Worm (Caenorhabditis elegans) whole organism, L4 larva: Measurements from ENCODE around the gene F54F2.7.

Experiments
- D1046.2 ChIP-seq: fragments of 200-800 bp; sonication (Bioruptor generic); IDR thresholded peaks from 2 replicates; pipeline ENCODE4 v1.3.6; 2022; ENCODE audit warnings: missing genetic modification characterization, missing compliant biosample characterization
- F10B5.3 ChIP-seq: sonication (generic microtip); optimal IDR thresholded peaks from 2 replicates; lab custom pipeline; 2016; ENCODE audit warnings: mild to moderate bottlenecking, missing genetic modification characterization, missing compliant biosample characterization
- F26F4.8 ChIP-seq: fragments of 200-800 bp; sonication (Bioruptor generic); conservative IDR thresholded peaks from 2 replicates; pipeline ENCODE4 v1.3.6; 2022; ENCODE audit warnings: missing genetic modification characterization, missing compliant biosample characterization
- T20F7.1 ChIP-seq: fragments of 200-800 bp; sonication (Bioruptor generic); optimal IDR thresholded peaks from 2 replicates; lab custom pipeline; 2018; ENCODE audit warnings: mild to moderate bottlenecking, missing genetic modification characterization, missing compliant biosample characterization
- T26A8.4 ChIP-seq: fragments of 200-800 bp; sonication (Bioruptor generic); IDR thresholded peaks from 2 replicates; pipeline ENCODE4 v1.3.6; 2022; ENCODE audit warnings: missing genetic modification characterization, missing compliant biosample characterization
- Y105C5A.15 ChIP-seq: fragments of 200-800 bp; sonication (Bioruptor generic); IDR thresholded peaks from 2 replicates; pipeline ENCODE4 v1.3.6; 2022; ENCODE audit warnings: missing genetic modification characterization, missing compliant biosample characterization
- Y48G9A.11 ChIP-seq: fragments of 200-800 bp; sonication (Bioruptor generic); IDR thresholded peaks from 2 replicates; pipeline ENCODE4 v1.3.6; 2022; ENCODE audit warnings: missing genetic modification reagents, missing genetic modification characterization, missing compliant biosample characterization
- Y75B8A.6 ChIP-seq: fragments of 200-800 bp; sonication (Bioruptor generic); IDR thresholded peaks from 2 replicates; pipeline ENCODE4 v1.3.6; 2022; ENCODE audit warnings: missing genetic modification reagents, missing genetic modification characterization, missing compliant biosample characterization
- ZK546.5 ChIP-seq, 2 experiments: sonication (generic microtip); optimal IDR thresholded peaks; 2 replicates each; lab custom pipeline; 2017; ENCODE audit warnings: missing biosample characterization in 2 of 2, missing genetic modification characterization in 2 of 2
- aly-2 ChIP-seq: sonication (generic microtip); optimal IDR thresholded peaks from 2 replicates; lab custom pipeline; 2018; ENCODE audit warnings: missing biosample characterization, missing genetic modification characterization
- ama-1 ChIP-seq: fragments of 150-350 bp; optimal IDR thresholded peaks from 2 replicates; lab custom pipeline; 2014; ENCODE audit warnings: inconsistent platforms, mixed read lengths
- arid-1 ChIP-seq: fragments of 200-800 bp; sonication (Bioruptor generic); conservative IDR thresholded peaks from 2 replicates; pipeline ENCODE4 v1.3.6; 2022; ENCODE audit warnings: missing genetic modification reagents, missing genetic modification characterization, missing compliant biosample characterization
- ceh-20 ChIP-seq: fragments of 200-800 bp; sonication (Bioruptor generic); IDR thresholded peaks from 2 replicates; pipeline ENCODE4 v1.3.6; 2022; ENCODE audit warnings: missing genetic modification reagents, missing genetic modification characterization, missing compliant biosample characterization
- ceh-44 ChIP-seq: fragments of 200-800 bp; sonication (Bioruptor generic); IDR thresholded peaks from 2 replicates; pipeline ENCODE4 v1.3.6; 2022; ENCODE audit warnings: missing genetic modification reagents, missing genetic modification characterization, missing compliant biosample characterization
- ceh-82 ChIP-seq: sonication (generic microtip); optimal IDR thresholded peaks from 2 replicates; lab custom pipeline; 2017; ENCODE audit warnings: missing biosample characterization, missing genetic modification characterization
- cey-2 ChIP-seq: sonication (generic microtip); optimal IDR thresholded peaks from 3 replicates; lab custom pipeline; 2017; ENCODE audit warnings: missing genetic modification characterization, mild to moderate bottlenecking, missing compliant biosample characterization, antibody characterized with exemption, borderline replicate concordance; ENCODE audit not compliant: insufficient read depth
- daf-12 ChIP-seq: fragments of 150-350 bp; optimal IDR thresholded peaks from 2 replicates; lab custom pipeline; 2014; ENCODE audit warnings: missing biosample characterization, missing genetic modification reagents, missing genetic modification characterization
- dmd-8 ChIP-seq: fragments of 200-800 bp; sonication (Bioruptor generic); IDR thresholded peaks from 2 replicates; pipeline ENCODE4 v1.3.6; 2022; ENCODE audit warnings: missing genetic modification characterization, missing compliant biosample characterization
- duxl-1 ChIP-seq: sonication (generic microtip); optimal IDR thresholded peaks from 2 replicates; lab custom pipeline; 2016; ENCODE audit warnings: mild to moderate bottlenecking, missing genetic modification characterization, moderate library complexity, missing compliant biosample characterization; ENCODE audit not compliant: poor library complexity
- dve-1 ChIP-seq: sonication (generic microtip); optimal IDR thresholded peaks from 2 replicates; lab custom pipeline; 2017; ENCODE audit warnings: antibody characterized with exemption, mild to moderate bottlenecking, missing genetic modification characterization, missing compliant biosample characterization; ENCODE audit not compliant: insufficient read depth
- egl-43 ChIP-seq: fragments of 200-800 bp; sonication (Bioruptor generic); IDR thresholded peaks from 2 replicates; pipeline ENCODE4 v1.3.6; 2022; ENCODE audit warnings: missing genetic modification reagents, missing genetic modification characterization, missing compliant biosample characterization
- fos-1 ChIP-seq: fragments of 150-350 bp; optimal IDR thresholded peaks from 2 replicates; lab custom pipeline; 2014; ENCODE audit warnings: missing biosample characterization, missing genetic modification characterization
- gei-8 ChIP-seq: fragments of 200-800 bp; sonication (Bioruptor generic); optimal IDR thresholded peaks from 2 replicates; lab custom pipeline; 2018; ENCODE audit warnings: mild to moderate bottlenecking, missing genetic modification characterization, missing compliant biosample characterization
- hlh-11 ChIP-seq: fragments of 200-800 bp; sonication (Bioruptor generic); optimal IDR thresholded peaks from 2 replicates; lab custom pipeline; 2018; ENCODE audit warnings: mild to moderate bottlenecking, missing genetic modification characterization, missing compliant biosample characterization
- lin-15B ChIP-seq: fragments of 150-350 bp; sonication (generic microtip); optimal IDR thresholded peaks from 3 replicates; lab custom pipeline; 2014; ENCODE audit warnings: missing biosample characterization, missing genetic modification characterization
- lin-29 ChIP-seq: fragments of 200-800 bp; sonication (Bioruptor generic); IDR thresholded peaks from 2 replicates; pipeline ENCODE4 v1.3.6; 2022; ENCODE audit warnings: missing genetic modification reagents, missing genetic modification characterization, missing compliant biosample characterization
- lir-3 ChIP-seq: sonication (generic microtip); optimal IDR thresholded peaks from 2 replicates; lab custom pipeline; 2016; ENCODE audit warnings: mild to moderate bottlenecking, missing genetic modification characterization, missing compliant biosample characterization
- lsy-2 ChIP-seq, 2 experiments: fragments of 150-350 bp in 1 of 2; sonication (generic microtip) in 1 of 2; optimal IDR thresholded peaks; 2 replicates each; lab custom pipeline; 2014 to 2017; ENCODE audit warnings: missing biosample characterization in 2 of 2, missing genetic modification characterization in 2 of 2
- madf-5 ChIP-seq, 2 experiments: fragments of 200-800 bp; sonication (Bioruptor generic); IDR thresholded peaks; 2 replicates each; pipeline ENCODE4 v1.3.6; 2022; ENCODE audit warnings: missing compliant biosample characterization in 2 of 2, missing genetic modification characterization in 2 of 2
- madf-9 ChIP-seq: fragments of 200-800 bp; sonication (Bioruptor generic); conservative IDR thresholded peaks from 2 replicates; pipeline ENCODE4 v1.3.6; 2022; ENCODE audit warnings: missing genetic modification reagents, missing genetic modification characterization, missing compliant biosample characterization
- mep-1 ChIP-seq: fragments of 150-350 bp; sonication (generic microtip); optimal IDR thresholded peaks from 3 replicates; lab custom pipeline; 2014; ENCODE audit warnings: missing biosample characterization, missing genetic modification characterization
- mes-2 ChIP-seq: sonication (generic microtip); optimal IDR thresholded peaks from 2 replicates; lab custom pipeline; 2016; ENCODE audit warnings: missing genotype, mild to moderate bottlenecking, missing genetic modification characterization, missing compliant biosample characterization; ENCODE audit not compliant: poor library complexity, severe bottlenecking
- nhr-10 ChIP-seq: fragments of 150-350 bp; optimal IDR thresholded peaks from 2 replicates; lab custom pipeline; 2014; ENCODE audit warnings: missing biosample characterization, missing genetic modification characterization
- nhr-102 ChIP-seq: sonication (generic microtip); optimal IDR thresholded peaks from 2 replicates; lab custom pipeline; 2016; ENCODE audit warnings: mild to moderate bottlenecking, missing genetic modification characterization, moderate library complexity, missing compliant biosample characterization
- nhr-111 ChIP-seq: fragments of 200-800 bp; sonication (Bioruptor generic); optimal IDR thresholded peaks from 2 replicates; lab custom pipeline; 2018; ENCODE audit warnings: mild to moderate bottlenecking, missing genetic modification characterization, missing compliant biosample characterization
- nhr-28 ChIP-seq: fragments of 150-350 bp; optimal IDR thresholded peaks from 2 replicates; lab custom pipeline; 2014; ENCODE audit warnings: missing biosample characterization, missing genetic modification characterization
- nhr-41 ChIP-seq: fragments of 200-800 bp; sonication (Bioruptor generic); IDR thresholded peaks from 2 replicates; pipeline ENCODE4 v1.3.6; 2022; ENCODE audit warnings: missing genetic modification reagents, missing genetic modification characterization, missing compliant biosample characterization
- nhr-76 ChIP-seq: fragments of 150-350 bp; optimal IDR thresholded peaks from 2 replicates; lab custom pipeline; 2014; ENCODE audit warnings: missing biosample characterization, missing genetic modification characterization
- php-3 ChIP-seq: fragments of 200-800 bp; sonication (Bioruptor generic); IDR thresholded peaks from 2 replicates; pipeline ENCODE4 v1.3.6; 2022; ENCODE audit warnings: missing genetic modification reagents, missing genetic modification characterization, missing compliant biosample characterization
- rbr-2 ChIP-seq: sonication (generic microtip); optimal IDR thresholded peaks from 2 replicates; lab custom pipeline; 2016; ENCODE audit warnings: missing genotype, missing genetic modification characterization, missing compliant biosample characterization
- snpc-1.2 ChIP-seq: fragments of 200-800 bp; sonication (Bioruptor generic); IDR thresholded peaks from 2 replicates; pipeline ENCODE4 v1.3.6; 2022; ENCODE audit warnings: missing genetic modification reagents, missing genetic modification characterization, missing compliant biosample characterization
- spr-3 ChIP-seq: fragments of 200-800 bp; sonication (Bioruptor generic); optimal IDR thresholded peaks from 2 replicates; lab custom pipeline; 2018; ENCODE audit warnings: mild to moderate bottlenecking, missing genetic modification characterization, missing compliant biosample characterization
- tra-1 ChIP-seq: fragments of 200-800 bp; sonication (Bioruptor generic); IDR thresholded peaks from 2 replicates; pipeline ENCODE4 v1.3.6; 2022; ENCODE audit warnings: missing genetic modification reagents, missing genetic modification characterization, missing compliant biosample characterization
- unc-62 ChIP-seq, 3 experiments: fragments of 150-350 bp in 1 of 3; sonication (generic microtip); optimal IDR thresholded peaks in 2 of 3; peaks in 1 of 3; 1 replicate in 1 of 3; 2 replicates in 2 of 3; lab custom pipeline; 2014 to 2017; ENCODE audit warnings: missing biosample characterization in 3 of 3, missing genetic modification characterization in 3 of 3, missing genetic modification reagents in 3 of 3, missing genotype in 1 of 3
- vab-7 ChIP-seq: fragments of 200-800 bp; sonication (Bioruptor generic); IDR thresholded peaks from 2 replicates; pipeline ENCODE4 v1.3.6; 2022; ENCODE audit warnings: missing genetic modification reagents, missing genetic modification characterization, missing compliant biosample characterization
- zfp-2 ChIP-seq: sonication (generic microtip); optimal IDR thresholded peaks from 2 replicates; lab custom pipeline; 2016; ENCODE audit warnings: mild to moderate bottlenecking, missing genetic modification characterization, missing compliant biosample characterization
- zfp-3 ChIP-seq: fragments of 200-800 bp; sonication (Bioruptor generic); conservative IDR thresholded peaks from 2 replicates; pipeline ENCODE4 v1.3.6; 2022; ENCODE audit warnings: missing genetic modification reagents, missing genetic modification characterization, missing compliant biosample characterization
- zip-11 ChIP-seq: fragments of 200-800 bp; sonication (Bioruptor generic); IDR thresholded peaks from 2 replicates; pipeline ENCODE4 v1.3.6; 2022; ENCODE audit warnings: missing genetic modification characterization, missing compliant biosample characterization

F54F2.7 gene

DNA sequence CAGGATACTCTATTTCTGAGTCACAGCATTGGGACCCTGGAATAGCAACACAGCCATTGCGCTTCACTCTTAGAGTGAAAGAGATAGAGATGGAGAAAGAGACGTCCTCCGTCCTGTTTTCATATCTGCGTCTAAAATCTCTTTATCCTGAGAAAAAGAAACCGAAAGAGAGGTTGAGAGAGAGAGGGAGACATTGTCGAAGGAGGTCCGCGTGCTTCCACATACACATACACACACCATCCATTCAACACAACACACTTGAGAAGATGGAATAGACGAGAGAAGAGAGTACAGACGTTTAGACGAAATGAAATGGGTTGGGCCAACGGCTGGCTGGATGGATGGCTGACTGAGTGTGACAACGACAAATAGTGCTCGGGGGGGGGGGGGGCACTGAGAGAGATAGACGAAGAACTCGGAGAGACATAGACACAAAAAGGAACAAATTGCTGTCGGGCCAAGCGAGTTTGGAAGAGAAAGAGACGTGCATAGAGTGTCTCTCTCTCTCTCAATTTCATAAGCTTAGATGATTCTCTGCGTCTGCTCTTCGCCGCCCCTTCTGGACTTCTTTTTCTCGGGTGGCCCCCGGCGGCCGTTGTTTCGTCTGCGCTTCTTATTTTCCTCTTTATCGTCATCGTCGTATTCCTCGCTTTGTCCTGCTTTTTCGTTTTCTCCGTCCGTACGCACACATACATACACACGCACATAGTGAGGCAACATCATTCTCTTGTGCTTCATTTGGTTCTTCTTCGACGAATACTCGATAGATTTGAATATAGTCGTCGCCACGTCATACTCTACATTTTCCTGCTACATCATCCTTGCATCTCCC lies 7.0 kb downstream of the F54F2.7 start, which contains the start of gene F54F2.6 (continued):
- peak; percentile 86 for TF ChIP-seq mep-1 (tag; lab: Kevin White, UChicago)
- no peak for TF ChIP-seq daf-12
- no peak for TF ChIP-seq nhr-76
- 0 out of 2 replicates have a peak, but pooled peaks have one; percentile 4 for TF ChIP-seq madf-9 (GFP tag; lab: Robert Waterston, UW)
- no peak for TF ChIP-seq lir-3 (tag; lab: Kevin White, UChicago)
- TF ChIP-seq Y105C5A.15 (GFP tag; lab: Robert Waterston, UW) = no peak
- peak; percentile 67; the same call in 1 of the 2 replicates for TF ChIP-seq dmd-8 (GFP tag; lab: Robert Waterston, UW)
- TF ChIP-seq gei-8 (GFP tag; lab: Kevin White, UChicago) = peak; percentile 62
- no peak for TF ChIP-seq Y48G9A.11 (GFP tag; lab: Robert Waterston, UW)
- 0 out of 2 replicates have a peak, but pooled peaks have one; percentile 5 for TF ChIP-seq arid-1 (GFP tag; lab: Robert Waterston, UW)
- peak; percentile 86 for TF ChIP-seq ceh-20 (GFP tag; lab: Robert Waterston, UW)
- TF ChIP-seq unc-62 (GFP tag; optimal IDR thresholded peaks at IDR 0.05 in 1 of 2; lab: Kevin White, UChicago) = peak in 1 of 2 experiments; percentile 100
- TF ChIP-seq unc-62 (tag; optimal IDR thresholded peaks at IDR 0.05; lab: Kevin White, UChicago) = peak; percentile 89
- peak; percentile 15 for TF ChIP-seq nhr-10 (tag; lab: Kevin White, UChicago)
- TF ChIP-seq cey-2 = no peak
- no peak for TF ChIP-seq ZK546.5 (tag; optimal IDR thresholded peaks at IDR 0.05; lab: Kevin White, UChicago)
- peak; percentile 10 for TF ChIP-seq spr-3 (GFP tag; lab: Kevin White, UChicago)
- TF ChIP-seq dve-1 = peak; percentile 38
- no peak for TF ChIP-seq fos-1 (tag; lab: Kevin White, UChicago)
- no peak for TF ChIP-seq php-3
- TF ChIP-seq zip-11 (GFP tag; lab: Robert Waterston, UW) = no peak
- TF ChIP-seq ceh-44 (GFP tag; lab: Robert Waterston, UW) = no peak
- TF ChIP-seq T26A8.4 (GFP tag; lab: Robert Waterston, UW) = peak; percentile 75
- TF ChIP-seq snpc-1.2 (GFP tag; lab: Robert Waterston, UW) = no peak
- no peak for TF ChIP-seq vab-7
- no peak for TF ChIP-seq ceh-82 (tag; lab: Kevin White, UChicago)
- no peak for TF ChIP-seq nhr-41 (GFP tag; lab: Robert Waterston, UW)
- peak; percentile 69 for TF ChIP-seq mes-2 (tag; lab: Kevin White, UChicago)
- peak; percentile 25 for TF ChIP-seq nhr-102
- no peak for TF ChIP-seq zfp-2 (tag; lab: Kevin White, UChicago)
- no peak for TF ChIP-seq F26F4.8 (GFP tag; lab: Robert Waterston, UW)
- TF ChIP-seq ama-1 (lab: Kevin White, UChicago) = peak; percentile 5
- no peak for TF ChIP-seq madf-5 (GFP tag; IDR thresholded peaks at IDR 0.05; lab: Robert Waterston, UW)
- peak; percentile 65 for TF ChIP-seq nhr-28 (tag; lab: Kevin White, UChicago)
- peak; percentile 98 for TF ChIP-seq hlh-11
- TF ChIP-seq rbr-2 (tag; lab: Kevin White, UChicago) = peak; percentile 93
- no peak for TF ChIP-seq lin-15B (tag; lab: Kevin White, UChicago)
- TF ChIP-seq D1046.2 (GFP tag; lab: Robert Waterston, UW) = 0 out of 2 replicates have a peak, but pooled peaks have one; percentile 66
- peak; percentile 79 for TF ChIP-seq egl-43 (GFP tag; lab: Robert Waterston, UW)
- TF ChIP-seq duxl-1 = no peak
- peak; percentile 82 for TF ChIP-seq T20F7.1 (GFP tag; lab: Kevin White, UChicago)
- TF ChIP-seq lsy-2 (tag; optimal IDR thresholded peaks at IDR 0.05; lab: Kevin White, UChicago) = peak; percentile 86 to 89
- no peak for TF ChIP-seq zfp-3 (GFP tag; lab: Robert Waterston, UW)
- TF ChIP-seq tra-1 (GFP tag; lab: Robert Waterston, UW) = peak; percentile 67
- no peak for TF ChIP-seq aly-2
- TF ChIP-seq Y75B8A.6 (GFP tag; lab: Robert Waterston, UW) = no peak
- TF ChIP-seq lin-29 (GFP tag; lab: Robert Waterston, UW) = no peak
- no peak for TF ChIP-seq nhr-111 (GFP tag; lab: Kevin White, UChicago)
- no peak for TF ChIP-seq F10B5.3 (tag; lab: Kevin White, UChicago)
